Fruit fly (Drosophila melanogaster) whole organism, wandering third instar larva: ENCODE data around the gene Acsx1R.

ENCODE experiments used
- Abd-B ChIP-seq: fragments of >200 bp; optimal IDR thresholded peaks from 2 replicates; lab custom pipeline; 2017; ENCODE audit warnings: missing biosample characterization, missing genetic modification characterization
- Dfd ChIP-seq: fragments of >200 bp; optimal IDR thresholded peaks from 2 replicates; lab custom pipeline; 2017; ENCODE audit warnings: missing biosample characterization, missing genetic modification characterization
- Dif ChIP-seq: fragments of 200-275, 200-300 bp; sonication (Bioruptor generic); optimal IDR thresholded peaks from 2 replicates; lab custom pipeline; 2018; ENCODE audit warnings: missing biosample characterization, missing genetic modification characterization; ENCODE audit not compliant: partially characterized antibody
- GATAd ChIP-seq: sonication (Bioruptor generic); optimal IDR thresholded peaks from 2 replicates; lab custom pipeline; 2016; ENCODE audit warnings: missing biosample characterization, missing genetic modification characterization
- HLH106 ChIP-seq: fragments of 200-800 bp; optimal IDR thresholded peaks from 3 replicates; lab custom pipeline; 2019; ENCODE audit warnings: missing biosample characterization, mild to moderate bottlenecking, missing genetic modification characterization, moderate library complexity
- Hnf4 ChIP-seq: fragments of 200-800 bp; sonication (Bioruptor generic); optimal IDR thresholded peaks from 2 replicates; lab custom pipeline; 2016; ENCODE audit warnings: missing biosample characterization, mild to moderate bottlenecking, missing genetic modification characterization
- Hr78 ChIP-seq: fragments of >200 bp; optimal IDR thresholded peaks from 2 replicates; lab custom pipeline; 2017; ENCODE audit warnings: missing biosample characterization, missing genetic modification characterization
- Hr83 ChIP-seq: fragments of 200-300 bp; sonication (Bioruptor generic); optimal IDR thresholded peaks from 2 replicates; lab custom pipeline; 2016; ENCODE audit warnings: missing biosample characterization, mild to moderate bottlenecking, missing genetic modification characterization, moderate library complexity; ENCODE audit not compliant: poor library complexity, severe bottlenecking
- Mio ChIP-seq: sonication (Bioruptor generic); optimal IDR thresholded peaks from 2 replicates; lab custom pipeline; 2016; ENCODE audit warnings: missing biosample characterization, missing genetic modification characterization
- N ChIP-seq: fragments of >200 bp; optimal IDR thresholded peaks from 2 replicates; lab custom pipeline; 2018; ENCODE audit warnings: missing biosample characterization, missing external identifiers, missing genetic modification characterization
- OdsH ChIP-seq: fragments of 200-800 bp; sonication (Bioruptor generic); optimal IDR thresholded peaks from 2 replicates; lab custom pipeline; 2016; ENCODE audit warnings: missing biosample characterization, mild to moderate bottlenecking, missing genetic modification characterization
- Vsx2 ChIP-seq: fragments of 200-300, 225-300 bp; sonication (Bioruptor generic); optimal IDR thresholded peaks from 2 replicates; lab custom pipeline; 2018; ENCODE audit warnings: missing biosample characterization, missing genetic modification characterization; ENCODE audit not compliant: partially characterized antibody
- br ChIP-seq: fragments of 200-800 bp; sonication (Bioruptor generic); optimal IDR thresholded peaks from 2 replicates; lab custom pipeline; 2016; ENCODE audit warnings: missing biosample characterization, missing genetic modification characterization
- dl ChIP-seq, 2 experiments: fragments of 175-275, 200-275 bp in 1 of 2; fragments of 200-275 bp in 1 of 2; sonication (Bioruptor generic); optimal IDR thresholded peaks; lab custom pipeline; 2018; ENCODE audit warnings: mild to moderate bottlenecking in 2 of 2, missing biosample characterization in 2 of 2, missing genetic modification characterization in 2 of 2, moderate library complexity in 2 of 2; ENCODE audit not compliant: partially characterized antibody in 2 of 2, insufficient read depth in 1 of 2
- dsf ChIP-seq: sonication (Bioruptor generic); optimal IDR thresholded peaks from 2 replicates; lab custom pipeline; 2016; ENCODE audit warnings: missing biosample characterization, missing genetic modification characterization, borderline replicate concordance
- ey ChIP-seq: fragments of 200-800 bp; sonication (Bioruptor generic); optimal IDR thresholded peaks from 2 replicates; lab custom pipeline; 2016; ENCODE audit warnings: missing biosample characterization, missing genetic modification characterization
- foxo ChIP-seq, 2 experiments: fragments of 200-800 bp; sonication (Bioruptor generic); optimal IDR thresholded peaks; 2 replicates in 1 of 2; 3 replicates in 1 of 2; lab custom pipeline; 2016 to 2017; ENCODE audit warnings: missing biosample characterization in 2 of 2, missing genetic modification characterization in 2 of 2
- fru ChIP-seq: fragments of 200-800 bp; sonication (Bioruptor generic); optimal IDR thresholded peaks from 3 replicates; lab custom pipeline; 2016; ENCODE audit warnings: missing biosample characterization, mild to moderate bottlenecking, missing genetic modification characterization
- jim ChIP-seq: fragments of 175-275, 200-325 bp; sonication (Bioruptor generic); optimal IDR thresholded peaks from 2 replicates; lab custom pipeline; 2016; ENCODE audit warnings: missing biosample characterization, mild to moderate bottlenecking, missing genetic modification characterization
- lola ChIP-seq: fragments of >200 bp; optimal IDR thresholded peaks from 2 replicates; lab custom pipeline; 2017; ENCODE audit warnings: missing biosample characterization, missing genetic modification characterization
- pan ChIP-seq: fragments of >200 bp; optimal IDR thresholded peaks from 2 replicates; lab custom pipeline; 2017
- psq ChIP-seq: fragments of 200-800 bp; sonication (Bioruptor generic); optimal IDR thresholded peaks from 3 replicates; lab custom pipeline; 2017; ENCODE audit warnings: missing biosample characterization, mild to moderate bottlenecking, missing genetic modification characterization, moderate library complexity
- sage ChIP-seq: fragments of 200-800 bp; sonication (Bioruptor generic); optimal IDR thresholded peaks from 2 replicates; lab custom pipeline; 2016; ENCODE audit warnings: missing biosample characterization, mild to moderate bottlenecking, missing genetic modification characterization
- usp ChIP-seq: fragments of >200 bp; optimal IDR thresholded peaks from 2 replicates; lab custom pipeline; 2017; ENCODE audit warnings: missing biosample characterization, missing genetic modification characterization
- woc ChIP-seq: sonication (Bioruptor generic); optimal IDR thresholded peaks from 2 replicates; lab custom pipeline; 2016; ENCODE audit warnings: missing biosample characterization, mild to moderate bottlenecking, missing genetic modification characterization

Gene Acsx1R

dm6 chr3R:19730953-19731482, 46.1 kb downstream of the Acsx1R start:
- TF ChIP-seq ey (GFP tag; lab: Kevin White, UChicago) (no peak), foxo (GFP tag; optimal IDR thresholded peaks at IDR 0.05; lab: Kevin White, UChicago) (no peak), Dfd (GFP tag; lab: Kevin White, UChicago) (peak; percentile 90)

- TF ChIP-seq Abd-B (GFP tag; lab: Kevin White, UChicago): no peak
- TF ChIP-seq GATAd (GFP tag; lab: Kevin White, UChicago): no peak
- TF ChIP-seq lola (GFP tag; lab: Kevin White, UChicago): no peak
- no peak for TF ChIP-seq Hnf4
- no peak for TF ChIP-seq Mio (GFP tag; lab: Kevin White, UChicago)
- peak in 1 of 2 experiments; percentile 19 for TF ChIP-seq dl (GFP tag; optimal IDR thresholded peaks at IDR 0.05; lab: Kevin White, UChicago; ENCODE audit: insufficient read depth in 1 of 2, partially characterized antibody in 2 of 2)
- no peak for TF ChIP-seq psq (GFP tag; lab: Kevin White, UChicago)
- TF ChIP-seq Hr78 (GFP tag; lab: Kevin White, UChicago): no peak
- no peak for TF ChIP-seq Hr83 (GFP tag; lab: Kevin White, UChicago)
Measured at dm6 chr3R:19730415-19730814, 46.7 kb downstream of the Acsx1R start, which contains the start of gene GluClalpha. Gene GluClalpha (plus strand): TSS chr3R:19730715.

dm6 chr3R:19727806-19728205, 49.3 kb downstream of the Acsx1R start:
- no peak for TF ChIP-seq N (GFP tag; lab: Kevin White, UChicago)
- no peak for TF ChIP-seq fru (GFP tag; lab: Kevin White, UChicago)
- TF ChIP-seq HLH106 (tag; lab: Kevin White, UChicago): no peak
- no peak for TF ChIP-seq pan
- TF ChIP-seq jim: no peak
- TF ChIP-seq ey (GFP tag; lab: Kevin White, UChicago): no peak
- TF ChIP-seq usp (GFP tag; lab: Kevin White, UChicago): no peak
- no peak for TF ChIP-seq Hnf4
- TF ChIP-seq sage: no peak
- no peak for TF ChIP-seq Dif (GFP tag; lab: Kevin White, UChicago)
- TF ChIP-seq br: no peak
- no peak for TF ChIP-seq woc (GFP tag; lab: Kevin White, UChicago)
- no peak for TF ChIP-seq Abd-B (GFP tag; lab: Kevin White, UChicago)
- no peak for TF ChIP-seq GATAd (GFP tag; lab: Kevin White, UChicago)
- TF ChIP-seq OdsH (GFP tag; lab: Kevin White, UChicago): no peak
- TF ChIP-seq Vsx2 (GFP tag; lab: Kevin White, UChicago): no peak
- no peak for TF ChIP-seq Dfd (GFP tag; lab: Kevin White, UChicago)

- TF ChIP-seq dsf: no peak
- TF ChIP-seq Dfd (GFP tag; lab: Kevin White, UChicago): peak; percentile 91
- TF ChIP-seq, all 38 proteins: peak for 1
Measured at dm6 chr3R:19725584-19725983, 51.5 kb downstream of the Acsx1R start.
